Worm (Caenorhabditis elegans) whole organism, L4 larva: ENCODE results near the gene col-185.

ENCODE experiments used
- nhr-102 ChIP-seq: sonication (generic microtip); optimal IDR thresholded peaks from 2 replicates; lab custom pipeline; 2016; ENCODE audit warnings: mild to moderate bottlenecking, missing genetic modification characterization, moderate library complexity, missing compliant biosample characterization
- nhr-111 ChIP-seq: fragments of 200-800 bp; sonication (Bioruptor generic); optimal IDR thresholded peaks from 2 replicates; lab custom pipeline; 2018; ENCODE audit warnings: mild to moderate bottlenecking, missing genetic modification characterization, missing compliant biosample characterization
- nhr-25 ChIP-seq: sonication (generic microtip); optimal IDR thresholded peaks from 2 replicates; lab custom pipeline; 2017; ENCODE audit warnings: missing genetic modification characterization, mild to moderate bottlenecking, missing compliant biosample characterization, antibody characterized with exemption, moderate library complexity, borderline replicate concordance; ENCODE audit not compliant: insufficient read depth
- ztf-11 ChIP-seq: fragments of 150-350 bp; optimal IDR thresholded peaks from 2 replicates; lab custom pipeline; 2014; ENCODE audit warnings: missing biosample characterization, missing genetic modification characterization

DNA sequence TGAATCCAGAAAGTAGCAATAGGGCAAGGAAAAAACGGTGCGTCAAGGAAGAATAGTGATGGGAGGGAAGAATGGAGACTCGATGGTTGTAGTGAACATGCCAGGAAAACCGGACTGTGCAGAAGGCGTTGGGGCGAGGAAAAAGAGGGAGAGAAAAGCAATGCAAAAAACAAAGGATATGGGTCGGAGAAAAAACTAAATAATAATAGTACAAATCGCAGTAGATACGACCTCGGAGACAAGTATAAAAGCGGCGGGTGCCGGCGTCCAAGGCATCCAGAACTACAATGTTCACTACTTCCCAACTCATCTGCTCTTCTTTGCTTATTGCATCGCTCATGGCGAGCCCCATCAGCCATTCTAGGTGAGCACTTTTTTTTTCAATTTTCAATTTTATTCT, 25.9 kb upstream of the col-185 start, which contains the start of gene R01E6.5:
- no peak for TF ChIP-seq nhr-111 (GFP tag; lab: Kevin White, UChicago)
- no peak for TF ChIP-seq nhr-102 (tag; lab: Kevin White, UChicago)
- no peak for TF ChIP-seq ztf-11 (tag; lab: Kevin White, UChicago)
- TF ChIP-seq nhr-25 (tag; lab: Kevin White, UChicago): no peak
